Worm (Caenorhabditis elegans) whole organism, young adult: Measurements from ENCODE around the gene srw-60.

Source experiments
- B0035.1 ChIP-seq: sonication (generic microtip); optimal IDR thresholded peaks from 2 replicates; lab custom pipeline; 2016; ENCODE audit warnings: missing genetic modification characterization, mild to moderate bottlenecking, missing compliant biosample characterization, missing genotype, missing genetic modification reagents
- B0261.1 ChIP-seq: sonication (generic microtip); optimal IDR thresholded peaks from 2 replicates; lab custom pipeline; 2016; ENCODE audit warnings: mild to moderate bottlenecking, missing genetic modification characterization, moderate library complexity, missing compliant biosample characterization
- F37B4.10 ChIP-seq: fragments of 200-800 bp; sonication (Bioruptor generic); IDR thresholded peaks from 2 replicates; pipeline ENCODE4 v1.3.6; 2022; ENCODE audit warnings: missing genetic modification characterization, missing compliant biosample characterization
- F49E8.2 ChIP-seq: sonication (generic microtip); optimal IDR thresholded peaks from 3 replicates; lab custom pipeline; 2017; ENCODE audit warnings: missing genetic modification characterization, mild to moderate bottlenecking, missing compliant biosample characterization, antibody characterized with exemption, moderate library complexity; ENCODE audit not compliant: insufficient read depth
- F55B11.4 ChIP-seq: sonication (generic microtip); optimal IDR thresholded peaks from 2 replicates; lab custom pipeline; 2016; ENCODE audit warnings: missing compliant biosample characterization, missing genetic modification characterization, borderline replicate concordance; ENCODE audit not compliant: insufficient read depth
- F57A8.1 ChIP-seq: fragments of 200-800 bp; sonication (Bioruptor generic); optimal IDR thresholded peaks from 2 replicates; lab custom pipeline; 2018; ENCODE audit warnings: mild to moderate bottlenecking, missing genetic modification characterization, moderate library complexity, missing compliant biosample characterization
- F57C9.4 ChIP-seq: sonication (generic microtip); optimal IDR thresholded peaks from 2 replicates; lab custom pipeline; 2017; ENCODE audit warnings: mild to moderate bottlenecking, missing genetic modification characterization, missing compliant biosample characterization
- K11D2.4 ChIP-seq: fragments of 200-800 bp; sonication (Bioruptor generic); IDR thresholded peaks from 2 replicates; pipeline ENCODE4 v1.3.6; 2022; ENCODE audit warnings: missing genetic modification reagents, missing genetic modification characterization, missing compliant biosample characterization
- Y53G8AR.9 ChIP-seq: fragments of 200-800 bp; sonication (Bioruptor generic); conservative IDR thresholded peaks from 2 replicates; pipeline ENCODE4 v1.3.6; 2022; ENCODE audit warnings: missing genetic modification reagents, missing genetic modification characterization, missing compliant biosample characterization
- Y95B8A.8 ChIP-seq: fragments of 200-800 bp; sonication (Bioruptor generic); IDR thresholded peaks from 2 replicates; pipeline ENCODE4 v1.3.6; 2022; ENCODE audit warnings: missing genetic modification reagents, missing genetic modification characterization, missing compliant biosample characterization
- ama-1 ChIP-seq, 3 experiments: fragments of 150-350 bp in 1 of 3; sonication (generic microtip) in 2 of 3; optimal IDR thresholded peaks; 2 replicates each; lab custom pipeline; 2014 to 2018; ENCODE audit warnings: missing biosample characterization in 2 of 3, missing genetic modification characterization in 2 of 3, missing genetic modification reagents in 2 of 3
- aptf-3 ChIP-seq: fragments of 200-800 bp; sonication (Bioruptor generic); IDR thresholded peaks from 2 replicates; pipeline ENCODE4 v1.3.6; 2022; ENCODE audit warnings: missing genetic modification characterization, missing compliant biosample characterization
- ccch-3 ChIP-seq: fragments of 200-800 bp; sonication (Bioruptor generic); optimal IDR thresholded peaks from 2 replicates; lab custom pipeline; 2018; ENCODE audit warnings: mild to moderate bottlenecking, missing genetic modification characterization, missing compliant biosample characterization
- ceh-27 ChIP-seq: fragments of 200-800 bp; sonication (Bioruptor generic); optimal IDR thresholded peaks from 2 replicates; lab custom pipeline; 2018; ENCODE audit warnings: mild to moderate bottlenecking, missing genetic modification characterization, moderate library complexity, missing compliant biosample characterization
- ceh-58 ChIP-seq: fragments of 200-800 bp; sonication (Bioruptor generic); IDR thresholded peaks from 2 replicates; pipeline ENCODE4 v1.3.6; 2022; ENCODE audit warnings: missing genetic modification characterization, missing compliant biosample characterization
- chd-7 ChIP-seq: sonication (generic microtip); optimal IDR thresholded peaks from 2 replicates; lab custom pipeline; 2016; ENCODE audit warnings: mild to moderate bottlenecking, missing genetic modification characterization, moderate library complexity, missing compliant biosample characterization
- dox-1 ChIP-seq: fragments of 200-800 bp; sonication (Bioruptor generic); IDR thresholded peaks from 2 replicates; pipeline ENCODE4 v1.3.6; 2022; ENCODE audit warnings: missing genetic modification reagents, missing genetic modification characterization, missing compliant biosample characterization
- egl-18 ChIP-seq: fragments of 200-800 bp; sonication (Bioruptor generic); IDR thresholded peaks from 2 replicates; pipeline ENCODE4 v1.3.6; 2022; ENCODE audit warnings: missing genetic modification reagents, missing genetic modification characterization, missing compliant biosample characterization
- egl-44 ChIP-seq: fragments of 200-800 bp; sonication (Bioruptor generic); IDR thresholded peaks from 2 replicates; pipeline ENCODE4 v1.3.6; 2022; ENCODE audit warnings: missing genetic modification reagents, missing genetic modification characterization, missing compliant biosample characterization
- egrh-3 ChIP-seq: fragments of 200-800 bp; sonication (Bioruptor generic); IDR thresholded peaks from 2 replicates; pipeline ENCODE4 v1.3.6; 2022; ENCODE audit warnings: missing genetic modification reagents, missing genetic modification characterization, missing compliant biosample characterization
- ekl-4 ChIP-seq: fragments of 200-800 bp; sonication (Bioruptor generic); IDR thresholded peaks from 2 replicates; pipeline ENCODE4 v1.3.6; 2022; ENCODE audit warnings: missing genetic modification reagents, missing genetic modification characterization, missing compliant biosample characterization
- hmg-1.2 ChIP-seq: fragments of 200-800 bp; sonication (Bioruptor generic); IDR thresholded peaks from 2 replicates; pipeline ENCODE4 v1.3.6; 2022; ENCODE audit warnings: missing genetic modification reagents, missing genetic modification characterization, missing compliant biosample characterization
- lin-26 ChIP-seq: fragments of 200-800 bp; sonication (Bioruptor generic); IDR thresholded peaks from 2 replicates; pipeline ENCODE4 v1.3.6; 2022; ENCODE audit warnings: missing genetic modification reagents, missing genetic modification characterization, missing compliant biosample characterization
- lin-54 ChIP-seq: fragments of 200-800 bp; sonication (Bioruptor generic); optimal IDR thresholded peaks from 2 replicates; lab custom pipeline; 2018; ENCODE audit warnings: mild to moderate bottlenecking, missing genetic modification characterization, missing compliant biosample characterization
- madf-10 ChIP-seq: sonication (generic microtip); optimal IDR thresholded peaks from 2 replicates; lab custom pipeline; 2016; ENCODE audit warnings: mild to moderate bottlenecking, missing genetic modification characterization, missing compliant biosample characterization
- mel-28 ChIP-seq: sonication (generic microtip); optimal IDR thresholded peaks from 2 replicates; lab custom pipeline; 2016; ENCODE audit warnings: borderline replicate concordance, mild to moderate bottlenecking, missing genetic modification characterization, missing compliant biosample characterization
- nhr-120 ChIP-seq: fragments of 200-800 bp; sonication (Bioruptor generic); IDR thresholded peaks from 2 replicates; pipeline ENCODE4 v1.3.6; 2022; ENCODE audit warnings: missing genetic modification characterization, missing compliant biosample characterization
- nhr-90 ChIP-seq: sonication (generic microtip); optimal IDR thresholded peaks from 2 replicates; lab custom pipeline; 2016; ENCODE audit warnings: missing genotype, mild to moderate bottlenecking, missing genetic modification characterization, missing compliant biosample characterization
- rec-8 ChIP-seq, 2 experiments: sonication (generic microtip); optimal IDR thresholded peaks; 2 replicates each; lab custom pipeline; 2016; ENCODE audit warnings: mild to moderate bottlenecking in 2 of 2, missing genetic modification characterization in 2 of 2, missing genetic modification reagents in 2 of 2, missing genotype in 2 of 2, missing biosample characterization in 1 of 2, missing compliant biosample characterization in 1 of 2, moderate library complexity in 1 of 2
- repo-1 ChIP-seq: sonication (generic microtip); optimal IDR thresholded peaks from 2 replicates; lab custom pipeline; 2017; ENCODE audit warnings: mild to moderate bottlenecking, missing genetic modification characterization, missing compliant biosample characterization
- rpc-1 ChIP-seq, 2 experiments: fragments of 150-350 bp in 1 of 2; sonication (generic microtip) in 1 of 2; optimal IDR thresholded peaks; 2 replicates each; lab custom pipeline; 2014 to 2018; ENCODE audit warnings: missing biosample characterization in 1 of 2, missing genetic modification characterization in 1 of 2, missing genetic modification reagents in 1 of 2, missing genotype in 1 of 2
- sea-2 ChIP-seq: fragments of 200-800 bp; sonication (Bioruptor generic); IDR thresholded peaks from 2 replicates; pipeline ENCODE4 v1.3.6; 2022; ENCODE audit warnings: missing genetic modification characterization, missing compliant biosample characterization
- somi-1 ChIP-seq: fragments of 200-800 bp; sonication (Bioruptor generic); optimal IDR thresholded peaks from 2 replicates; lab custom pipeline; 2018; ENCODE audit warnings: mild to moderate bottlenecking, missing genetic modification characterization, missing compliant biosample characterization
- unc-62 ChIP-seq: fragments of 150-350 bp; optimal IDR thresholded peaks from 2 replicates; lab custom pipeline; 2014; ENCODE audit warnings: missing biosample characterization, missing genetic modification reagents, missing genetic modification characterization
- zfh-2 ChIP-seq: fragments of 200-800 bp; sonication (Bioruptor generic); conservative IDR thresholded peaks from 2 replicates; pipeline ENCODE4 v1.3.6; 2022; ENCODE audit warnings: missing genetic modification reagents, missing genetic modification characterization, missing compliant biosample characterization
- zim-3 ChIP-seq: sonication (generic microtip); optimal IDR thresholded peaks from 2 replicates; lab custom pipeline; 2017; ENCODE audit warnings: mild to moderate bottlenecking, missing genetic modification characterization, moderate library complexity, missing compliant biosample characterization
- ztf-22 ChIP-seq: fragments of 200-800 bp; sonication (Bioruptor generic); optimal IDR thresholded peaks from 2 replicates; lab custom pipeline; 2018; ENCODE audit warnings: mild to moderate bottlenecking, missing genetic modification characterization, moderate library complexity, missing compliant biosample characterization
- ztf-28 ChIP-seq: fragments of 200-800 bp; sonication (Bioruptor generic); IDR thresholded peaks from 2 replicates; pipeline ENCODE4 v1.3.6; 2022; ENCODE audit warnings: missing genetic modification reagents, missing genetic modification characterization, missing compliant biosample characterization
- ztf-3 ChIP-seq: fragments of 200-800 bp; sonication (Bioruptor generic); optimal IDR thresholded peaks from 2 replicates; lab custom pipeline; 2018; ENCODE audit warnings: mild to moderate bottlenecking, missing genetic modification characterization, missing compliant biosample characterization
- ztf-6 ChIP-seq: fragments of 200-800 bp; sonication (Bioruptor generic); IDR thresholded peaks from 2 replicates; pipeline ENCODE4 v1.3.6; 2022; ENCODE audit warnings: missing genetic modification reagents, missing genetic modification characterization, missing compliant biosample characterization

srw-60 gene

ce11 chrII:2943966-2944365 is 14.4 kb upstream of the srw-60 start, which contains the start of the genes irld-50 and irld-49:
Gene irld-50, minus strand, starts transcription at chrII:2944066.
Gene irld-49, plus strand, starts transcription at chrII:2944176.
- TF ChIP-seq aptf-3 (no peak), Y95B8A.8 (GFP tag; lab: Robert Waterston, UW) (no peak), sea-2 (GFP tag; lab: Robert Waterston, UW) (no peak), K11D2.4 (no peak), ama-1 (optimal IDR thresholded peaks at IDR 0.05; lab: Kevin White, UChicago) (no peak), ama-1 (GFP tag; optimal IDR thresholded peaks at IDR 0.05; lab: Kevin White, UChicago) (no peak), ekl-4 (GFP tag; lab: Robert Waterston, UW) (no peak), zim-3 (tag; lab: Kevin White, UChicago) (no peak), mel-28 (tag; lab: Kevin White, UChicago) (no peak)

ce11 chrII:2946438-2946837 is 12.0 kb upstream of the srw-60 start, which contains the start of gene srw-79:
Gene srw-79, plus strand, starts transcription at chrII:2946738.
- TF ChIP-seq F57C9.4, result no peak
- TF ChIP-seq F55B11.4 (tag; lab: Kevin White, UChicago), result no peak
- no peak for TF ChIP-seq ztf-28 (GFP tag; lab: Robert Waterston, UW)
- TF ChIP-seq dox-1 (GFP tag; lab: Robert Waterston, UW), result no peak
- no peak for TF ChIP-seq egrh-3 (GFP tag; lab: Robert Waterston, UW)
- no peak for TF ChIP-seq nhr-120 (GFP tag; lab: Robert Waterston, UW)
- no peak for TF ChIP-seq egl-18 (GFP tag; lab: Robert Waterston, UW)
- TF ChIP-seq Y53G8AR.9 (GFP tag; lab: Robert Waterston, UW), result no peak
- no peak for TF ChIP-seq madf-10 (tag; lab: Kevin White, UChicago)
- no peak for TF ChIP-seq F57A8.1 (GFP tag; lab: Kevin White, UChicago)
- no peak for TF ChIP-seq ztf-6 (GFP tag; lab: Robert Waterston, UW)
- TF ChIP-seq ccch-3 (GFP tag; lab: Kevin White, UChicago), result no peak
- no peak for TF ChIP-seq B0035.1 (tag; lab: Kevin White, UChicago)
- no peak for TF ChIP-seq Y95B8A.8 (GFP tag; lab: Robert Waterston, UW)
- no peak for TF ChIP-seq hmg-1.2
- no peak for TF ChIP-seq zfh-2 (GFP tag; lab: Robert Waterston, UW)
- TF ChIP-seq B0261.1, result no peak

ce11 chrII:2948614-2949013 is 9.8 kb upstream of the srw-60 start:
- TF ChIP-seq somi-1 (GFP tag; lab: Kevin White, UChicago), result no peak
- 0 out of 2 replicates have a peak, but pooled peaks have one; percentile 27 for TF ChIP-seq hmg-1.2

DNA sequence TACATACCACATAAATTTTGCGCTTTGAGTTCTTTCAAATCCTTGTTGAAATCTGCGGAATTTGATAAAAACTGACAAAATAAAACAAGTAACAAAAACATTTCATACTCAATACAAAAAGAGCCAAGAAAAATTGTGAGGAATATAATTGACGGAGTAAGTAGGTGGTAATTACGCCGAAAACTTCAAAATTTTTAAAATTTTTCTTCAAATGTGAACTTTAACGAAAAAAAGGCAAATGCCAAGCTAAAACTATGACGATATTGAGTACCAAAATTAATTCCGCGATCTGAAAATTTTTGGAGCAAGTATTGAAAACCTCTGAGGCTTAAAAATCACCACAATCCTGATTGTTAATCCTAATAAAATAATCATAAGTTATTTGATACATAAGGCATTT is 5.8 kb upstream of the srw-60 start, which contains the start of gene irld-51:
Gene irld-51, minus strand, starts transcription at position 101 of the 400 bp plus-strand sequence.
- TF ChIP-seq repo-1 (tag; lab: Kevin White, UChicago), result no peak
- no peak for TF ChIP-seq rpc-1 (optimal IDR thresholded peaks at IDR 0.05; lab: Kevin White, UChicago)
- TF ChIP-seq rpc-1 (tag; optimal IDR thresholded peaks at IDR 0.05; lab: Kevin White, UChicago), result peak; percentile 21
- no peak for TF ChIP-seq lin-26 (GFP tag; lab: Robert Waterston, UW)
- no peak for TF ChIP-seq ceh-27 (GFP tag; lab: Kevin White, UChicago)

DNA sequence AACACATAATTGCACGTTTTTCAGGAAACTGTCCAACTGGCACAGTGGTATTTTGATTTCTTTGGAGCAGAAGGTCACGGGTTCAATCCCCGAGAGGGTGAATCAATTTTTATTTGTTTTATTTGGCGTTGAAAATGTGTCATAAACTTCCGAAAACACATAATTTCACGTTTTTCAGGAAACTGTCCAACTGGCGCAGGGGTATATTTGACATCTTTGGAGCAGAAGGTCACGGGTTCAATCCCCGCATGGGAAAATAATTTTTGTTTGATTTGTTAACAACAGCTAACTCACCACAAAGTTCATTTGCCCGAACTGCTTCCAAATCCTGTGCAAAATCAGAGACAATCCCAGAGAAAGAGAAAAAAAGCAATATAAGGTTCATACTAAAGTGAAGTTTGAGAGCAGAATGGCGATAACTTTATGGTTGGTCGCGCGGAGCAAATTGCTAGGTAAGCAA is 2.7 kb upstream of the srw-60 start, which contains the start of gene irld-48:
Gene irld-48, plus strand, starts transcription at position 410 of the 460 bp plus-strand sequence.
- TF ChIP-seq lin-26 (GFP tag; lab: Robert Waterston, UW) (0 out of 2 replicates have a peak, but pooled peaks have one; percentile 22), unc-62 (GFP tag; lab: Kevin White, UChicago) (no peak), F37B4.10 (GFP tag; lab: Robert Waterston, UW) (no peak), nhr-90 (tag; lab: Kevin White, UChicago) (no peak), F57A8.1 (GFP tag; lab: Kevin White, UChicago) (no peak), F57C9.4 (no peak), lin-54 (GFP tag; lab: Kevin White, UChicago) (no peak), nhr-120 (GFP tag; lab: Robert Waterston, UW) (no peak), F49E8.2 (tag; lab: Kevin White, UChicago) (no peak), ztf-3 (no peak), B0261.1 (peak; percentile 34), egl-44 (GFP tag; lab: Robert Waterston, UW) (no peak), chd-7 (tag; lab: Kevin White, UChicago) (no peak), zfh-2 (GFP tag; lab: Robert Waterston, UW) (no peak), ztf-22 (GFP tag; lab: Kevin White, UChicago) (no peak), rec-8 (tag; optimal IDR thresholded peaks at IDR 0.05; lab: Kevin White, UChicago) (no peak), rpc-1 (optimal IDR thresholded peaks at IDR 0.05; lab: Kevin White, UChicago) (no peak), rpc-1 (tag; optimal IDR thresholded peaks at IDR 0.05; lab: Kevin White, UChicago) (peak; percentile 62), ceh-58 (GFP tag; lab: Robert Waterston, UW) (no peak)
